Fruit fly (Drosophila melanogaster): Measurements from ENCODE around the gene Rlip.

The Rlip gene

dm6 chr3R:21001123-21001522, 16.4 kb upstream of the Rlip start (continued):
- peak; percentile 83 for TF ChIP-seq sens (GFP tag)
- TF ChIP-seq CG32772 (GFP tag; IDR thresholded peaks at IDR 0.05) = no peak
- no peak for TF ChIP-seq btn (GFP tag; optimal IDR thresholded peaks at IDR 0.05)
- TF ChIP-seq MTF-1 (GFP tag; optimal IDR thresholded peaks at IDR 0.05; ENCODE audit: borderline replicate concordance) = peak; percentile 9
- TF ChIP-seq CG11456 (GFP tag; IDR thresholded peaks at IDR 0.05) = no peak
- TF ChIP-seq Oaz (GFP tag; IDR thresholded peaks at IDR 0.05) = no peak
- no peak for TF ChIP-seq CG7556 (GFP tag; optimal IDR thresholded peaks at IDR 0.05)
- no peak for TF ChIP-seq Hsf (GFP tag; optimal IDR thresholded peaks at IDR 0.05)
- TF ChIP-seq CG16815 (GFP tag; optimal IDR thresholded peaks at IDR 0.05) = no peak
- no peak for TF ChIP-seq NfI (GFP tag; optimal IDR thresholded peaks at IDR 0.05)
- TF ChIP-seq lab (GFP tag; optimal IDR thresholded peaks at IDR 0.05) = peak; percentile 15
- no peak for TF ChIP-seq Lpt (GFP tag; optimal IDR thresholded peaks at IDR 0.05)
- no peak for TF ChIP-seq CG18619 (GFP tag; optimal IDR thresholded peaks at IDR 0.05)
- no peak for TF ChIP-seq sob (GFP tag; IDR thresholded peaks at IDR 0.05)
- peak; percentile 55 for TF ChIP-seq CG15696 (tag; optimal IDR thresholded peaks at IDR 0.05)
- peak; percentile 25 for TF ChIP-seq grn (GFP tag; optimal IDR thresholded peaks at IDR 0.05)
- no peak for TF ChIP-seq p53 (GFP tag; optimal IDR thresholded peaks at IDR 0.05)
- TF ChIP-seq usp (GFP tag; optimal IDR thresholded peaks at IDR 0.05) = no peak
- TF ChIP-seq wdn (GFP tag; IDR thresholded peaks at IDR 0.05) = no peak
- no peak for TF ChIP-seq CG1647 (GFP tag; optimal IDR thresholded peaks at IDR 0.05)
- peak; percentile 17 for TF ChIP-seq CG18599 (GFP tag; optimal IDR thresholded peaks at IDR 0.05)
- no peak for TF ChIP-seq dpn (GFP tag; optimal IDR thresholded peaks at IDR 0.05)
- TF ChIP-seq Hmx (GFP tag; optimal IDR thresholded peaks at IDR 0.05) = no peak
- TF ChIP-seq MBD-R2 (GFP tag; IDR thresholded peaks at IDR 0.05) = no peak
- no peak for TF ChIP-seq mam (GFP tag; optimal IDR thresholded peaks at IDR 0.05)
- TF ChIP-seq gcm2 (GFP tag; optimal IDR thresholded peaks at IDR 0.05) = no peak
- TF ChIP-seq ssp (GFP tag; IDR thresholded peaks at IDR 0.05) = no peak
- TF ChIP-seq CG10543 (GFP tag; optimal IDR thresholded peaks at IDR 0.05) = peak; percentile 3
- no peak for TF ChIP-seq CG34224 (GFP tag; IDR thresholded peaks at IDR 0.05; ENCODE audit: partially characterized antibody)
- TF ChIP-seq Kr (GFP tag; optimal IDR thresholded peaks at IDR 0.05) = no peak
- TF ChIP-seq CG13894 (tag; optimal IDR thresholded peaks at IDR 0.05) = no peak
- no peak for TF ChIP-seq BtbVII (GFP tag; optimal IDR thresholded peaks at IDR 0.05)
- TF ChIP-seq CG3065 (GFP tag; optimal IDR thresholded peaks at IDR 0.05) = no peak
- TF ChIP-seq CG6254 (GFP tag; optimal IDR thresholded peaks at IDR 0.05) = no peak
- TF ChIP-seq CG13287 (GFP tag; IDR thresholded peaks at IDR 0.05; ENCODE audit: partially characterized antibody) = no peak
- TF ChIP-seq CG4707 (GFP tag; optimal IDR thresholded peaks at IDR 0.05) = peak; percentile 23
- no peak for TF ChIP-seq kni (GFP tag; optimal IDR thresholded peaks at IDR 0.05)
- no peak for TF ChIP-seq CG10565 (GFP tag; optimal IDR thresholded peaks at IDR 0.05)
- TF ChIP-seq otp (GFP tag; IDR thresholded peaks at IDR 0.05) = no peak
- no peak for TF ChIP-seq CG6689 (GFP tag; IDR thresholded peaks at IDR 0.05)
- TF ChIP-seq Scr (GFP tag; IDR thresholded peaks at IDR 0.05; ENCODE audit: partially characterized antibody) = no peak
- TF ChIP-seq yki (optimal IDR thresholded peaks at IDR 0.05) = no peak
- TF ChIP-seq C15 (GFP tag; IDR thresholded peaks at IDR 0.05) = no peak; the same call in 2 of the 3 replicates
- TF ChIP-seq zfh1 (GFP tag; IDR thresholded peaks at IDR 0.05) = no peak
- TF ChIP-seq twi (tag; optimal IDR thresholded peaks at IDR 0.05) = no peak
- no peak for TF ChIP-seq gce (GFP tag; IDR thresholded peaks at IDR 0.05)
- TF ChIP-seq Oli (tag; optimal IDR thresholded peaks at IDR 0.05) = no peak
- TF ChIP-seq esg (GFP tag; conservative IDR thresholded peaks at IDR 0.05) = no peak
- TF ChIP-seq Sox100B (GFP tag; optimal IDR thresholded peaks at IDR 0.05) = no peak
- no peak for TF ChIP-seq klu (GFP tag; IDR thresholded peaks at IDR 0.05)
- TF ChIP-seq ab (GFP tag; optimal IDR thresholded peaks at IDR 0.05) = no peak
- TF ChIP-seq Fer1 (GFP tag; optimal IDR thresholded peaks at IDR 0.05) = no peak
- TF ChIP-seq CG8924 (tag; optimal IDR thresholded peaks at IDR 0.05) = no peak
